Fruit fly (Drosophila melanogaster): Measurements from ENCODE around the gene ArgRS.

Gene ArgRS

dm6 chrX:15844139-15844538 is at the start of gene ArgRS, which contains the start of gene CG8578 (continued):
- TF ChIP-seq az2 (GFP tag; optimal IDR thresholded peaks at IDR 0.05), result peak; percentile 19
- no peak for TF ChIP-seq oc (tag; optimal IDR thresholded peaks at IDR 0.05)
- no peak for TF ChIP-seq Doc2 (GFP tag; IDR thresholded peaks at IDR 0.05)
- TF ChIP-seq tx (GFP tag; optimal IDR thresholded peaks at IDR 0.05), result peak; percentile 19
- no peak for TF ChIP-seq dmrt99B (tag; optimal IDR thresholded peaks at IDR 0.05)
- TF ChIP-seq zen (tag; optimal IDR thresholded peaks at IDR 0.05), result peak; percentile 34
- TF ChIP-seq CG4404 (GFP tag; IDR thresholded peaks at IDR 0.05), result peak; percentile 67
- TF ChIP-seq CG17802 (tag; optimal IDR thresholded peaks at IDR 0.05), result peak; percentile 78
- TF ChIP-seq CG13775 (GFP tag; optimal IDR thresholded peaks at IDR 0.05), result peak; percentile 10
- peak; percentile 23 for TF ChIP-seq CG10267 (tag; optimal IDR thresholded peaks at IDR 0.05)
- TF ChIP-seq zf30C (GFP tag; optimal IDR thresholded peaks at IDR 0.05), result no peak
- peak; percentile 89 for TF ChIP-seq vnd (GFP tag; IDR thresholded peaks at IDR 0.05; ENCODE audit: partially characterized antibody)
- peak; percentile 79 for TF ChIP-seq unc-4 (GFP tag; IDR thresholded peaks at IDR 0.05; ENCODE audit: partially characterized antibody)
- peak; percentile 10 for TF ChIP-seq D19B (GFP tag; optimal IDR thresholded peaks at IDR 0.05)
- TF ChIP-seq dimm (GFP tag; IDR thresholded peaks at IDR 0.05), result no peak
- no peak for TF ChIP-seq pita (GFP tag; optimal IDR thresholded peaks at IDR 0.05)
- TF ChIP-seq Hsf (GFP tag; optimal IDR thresholded peaks at IDR 0.05), result peak; percentile 37
- peak; percentile 73 for TF ChIP-seq Ets97D (GFP tag; optimal IDR thresholded peaks at IDR 0.05)
- TF ChIP-seq CG10543 (GFP tag; optimal IDR thresholded peaks at IDR 0.05), result no peak
- TF ChIP-seq grau (tag; optimal IDR thresholded peaks at IDR 0.05), result peak; percentile 53
- TF ChIP-seq knrl (GFP tag; IDR thresholded peaks at IDR 0.05; ENCODE audit: partially characterized antibody), result peak; percentile 91
- TF ChIP-seq CG6272 (GFP tag; IDR thresholded peaks at IDR 0.05), result peak; percentile 69
- peak; percentile 37 for TF ChIP-seq maf-S (GFP tag; optimal IDR thresholded peaks at IDR 0.05)
- TF ChIP-seq ATbp (GFP tag; optimal IDR thresholded peaks at IDR 0.05), result no peak
- TF ChIP-seq ac (GFP tag; optimal IDR thresholded peaks at IDR 0.05), result no peak
- TF ChIP-seq repo (GFP tag; optimal IDR thresholded peaks at IDR 0.05), result no peak
- TF ChIP-seq Med (GFP tag), result peak; percentile 97
- no peak for TF ChIP-seq Nf-YB (GFP tag; optimal IDR thresholded peaks at IDR 0.05)
- TF ChIP-seq Hr3 (GFP tag; optimal IDR thresholded peaks at IDR 0.05), result peak; percentile 24
- TF ChIP-seq CG15073 (GFP tag; optimal IDR thresholded peaks at IDR 0.05), result no peak
- TF ChIP-seq amos (GFP tag; IDR thresholded peaks at IDR 0.05; ENCODE audit: partially characterized antibody), result peak; percentile 72; the same call in 1 of the 2 replicates
- TF ChIP-seq CG8478 (optimal IDR thresholded peaks at IDR 0.05), result no peak
- no peak for TF ChIP-seq eve (GFP tag; optimal IDR thresholded peaks at IDR 0.05)
- TF ChIP-seq sob (GFP tag; IDR thresholded peaks at IDR 0.05), result peak; percentile 48
- no peak for TF ChIP-seq CG13123 (GFP tag; optimal IDR thresholded peaks at IDR 0.05)
- peak; percentile 63 for TF ChIP-seq Nf-YC (tag; optimal IDR thresholded peaks at IDR 0.05)
- TF ChIP-seq zfh2 (GFP tag; optimal IDR thresholded peaks at IDR 0.05), result peak; percentile 70
- TF ChIP-seq CG17186 (GFP tag; optimal IDR thresholded peaks at IDR 0.05), result peak; percentile 66
- TF ChIP-seq stc (GFP tag; IDR thresholded peaks at IDR 0.05), result peak; percentile 60; the same call in 1 of the 2 replicates
- 0 out of 2 replicates have a peak, but pooled peaks have one; percentile 34 for TF ChIP-seq CG1024 (GFP tag; IDR thresholded peaks at IDR 0.05)
- no peak for TF ChIP-seq CG3407 (GFP tag; optimal IDR thresholded peaks at IDR 0.05)
- TF ChIP-seq Opbp (GFP tag; IDR thresholded peaks at IDR 0.05; ENCODE audit: partially characterized antibody), result peak; percentile 71; the same call in 2 of the 3 replicates
- TF ChIP-seq sisA (GFP tag; IDR thresholded peaks at IDR 0.05), result no peak; the same call in 1 of the 2 replicates
- peak; percentile 77 for TF ChIP-seq sna (GFP tag; IDR thresholded peaks at IDR 0.05; ENCODE audit: partially characterized antibody)
- TF ChIP-seq CG2712 (tag; optimal IDR thresholded peaks at IDR 0.05), result peak; percentile 80
- no peak for TF ChIP-seq HmgZ (tag; optimal IDR thresholded peaks at IDR 0.05)
- no peak for TF ChIP-seq CG5245 (GFP tag; optimal IDR thresholded peaks at IDR 0.05)
- TF ChIP-seq Bgb (GFP tag; IDR thresholded peaks at IDR 0.05; ENCODE audit: partially characterized antibody), result peak; percentile 71
- TF ChIP-seq fd64A (GFP tag; optimal IDR thresholded peaks at IDR 0.05), result no peak
- TF ChIP-seq chn (GFP tag; optimal IDR thresholded peaks at IDR 0.05), result peak; percentile 56
- TF ChIP-seq unpg (GFP tag; optimal IDR thresholded peaks at IDR 0.05), result no peak
